Worm (Caenorhabditis elegans) whole organism, L4 larva: ENCODE data around the gene mnk-1.

Source experiments
- D1046.2 ChIP-seq: fragments of 200-800 bp; sonication (Bioruptor generic); IDR thresholded peaks from 2 replicates; pipeline ENCODE4 v1.3.6; 2022; ENCODE audit warnings: missing genetic modification characterization, missing compliant biosample characterization
- F37D6.2 ChIP-seq: sonication (generic microtip); optimal IDR thresholded peaks from 2 replicates; lab custom pipeline; 2016; ENCODE audit warnings: mild to moderate bottlenecking, missing genetic modification characterization, missing compliant biosample characterization
- F44E2.7 ChIP-seq: fragments of 200-800 bp; sonication (Bioruptor generic); IDR thresholded peaks from 2 replicates; pipeline ENCODE4 v2.1.2; 2022; ENCODE audit warnings: missing genetic modification characterization, missing compliant biosample characterization
- T20F7.1 ChIP-seq: fragments of 200-800 bp; sonication (Bioruptor generic); optimal IDR thresholded peaks from 2 replicates; lab custom pipeline; 2018; ENCODE audit warnings: mild to moderate bottlenecking, missing genetic modification characterization, missing compliant biosample characterization
- T26A8.4 ChIP-seq: fragments of 200-800 bp; sonication (Bioruptor generic); IDR thresholded peaks from 2 replicates; pipeline ENCODE4 v1.3.6; 2022; ENCODE audit warnings: missing genetic modification characterization, missing compliant biosample characterization
- Y105C5A.15 ChIP-seq: fragments of 200-800 bp; sonication (Bioruptor generic); IDR thresholded peaks from 2 replicates; pipeline ENCODE4 v1.3.6; 2022; ENCODE audit warnings: missing genetic modification characterization, missing compliant biosample characterization
- Y48G9A.11 ChIP-seq: fragments of 200-800 bp; sonication (Bioruptor generic); IDR thresholded peaks from 2 replicates; pipeline ENCODE4 v1.3.6; 2022; ENCODE audit warnings: missing genetic modification reagents, missing genetic modification characterization, missing compliant biosample characterization
- Y5F2A.4 ChIP-seq: fragments of 200-800 bp; sonication (Bioruptor generic); optimal IDR thresholded peaks from 2 replicates; lab custom pipeline; 2018; ENCODE audit warnings: mild to moderate bottlenecking, missing genetic modification characterization, missing compliant biosample characterization
- ZK337.2 ChIP-seq: fragments of 200-800 bp; sonication (Bioruptor generic); IDR thresholded peaks from 2 replicates; pipeline ENCODE4 v1.3.6; 2022; ENCODE audit warnings: missing genetic modification reagents, missing genetic modification characterization, missing compliant biosample characterization
- aly-2 ChIP-seq: sonication (generic microtip); optimal IDR thresholded peaks from 2 replicates; lab custom pipeline; 2018; ENCODE audit warnings: missing biosample characterization, missing genetic modification characterization
- ama-1 ChIP-seq: fragments of 150-350 bp; optimal IDR thresholded peaks from 2 replicates; lab custom pipeline; 2014; ENCODE audit warnings: inconsistent platforms, mixed read lengths
- arid-1 ChIP-seq: fragments of 200-800 bp; sonication (Bioruptor generic); conservative IDR thresholded peaks from 2 replicates; pipeline ENCODE4 v1.3.6; 2022; ENCODE audit warnings: missing genetic modification reagents, missing genetic modification characterization, missing compliant biosample characterization
- ceh-28 ChIP-seq: fragments of 150-350 bp; optimal IDR thresholded peaks from 2 replicates; lab custom pipeline; 2014; ENCODE audit warnings: missing biosample characterization, missing genetic modification reagents, missing genetic modification characterization
- ceh-32 ChIP-seq: sonication (generic microtip); optimal IDR thresholded peaks from 2 replicates; lab custom pipeline; 2016; ENCODE audit warnings: mild to moderate bottlenecking, missing genetic modification characterization, missing compliant biosample characterization; ENCODE audit not compliant: poor library complexity
- ceh-44 ChIP-seq: fragments of 200-800 bp; sonication (Bioruptor generic); IDR thresholded peaks from 2 replicates; pipeline ENCODE4 v1.3.6; 2022; ENCODE audit warnings: missing genetic modification reagents, missing genetic modification characterization, missing compliant biosample characterization
- ceh-62 ChIP-seq: sonication (generic microtip); optimal IDR thresholded peaks from 2 replicates; lab custom pipeline; 2017; ENCODE audit warnings: missing biosample characterization, missing genetic modification characterization
- ceh-82 ChIP-seq: sonication (generic microtip); optimal IDR thresholded peaks from 2 replicates; lab custom pipeline; 2017; ENCODE audit warnings: missing biosample characterization, missing genetic modification characterization
- ctbp-1 ChIP-seq: fragments of 200-800 bp; sonication (Bioruptor generic); IDR thresholded peaks from 2 replicates; pipeline ENCODE4 v1.3.6; 2022; ENCODE audit warnings: missing genetic modification reagents, missing genetic modification characterization, missing compliant biosample characterization
- daf-19 ChIP-seq: fragments of 200-800 bp; sonication (Bioruptor generic); conservative IDR thresholded peaks from 2 replicates; pipeline ENCODE4 v1.3.6; 2022; ENCODE audit warnings: missing genetic modification characterization, missing compliant biosample characterization
- dmd-6 ChIP-seq: fragments of 200-800 bp; sonication (Bioruptor generic); IDR thresholded peaks from 2 replicates; pipeline ENCODE4 v1.3.6; 2022; ENCODE audit warnings: missing genetic modification reagents, missing genetic modification characterization, missing compliant biosample characterization
- egl-27 ChIP-seq: sonication (generic microtip); optimal IDR thresholded peaks from 3 replicates; lab custom pipeline; 2017; ENCODE audit warnings: missing biosample characterization, missing genetic modification reagents, missing genetic modification characterization
- egl-43 ChIP-seq: fragments of 200-800 bp; sonication (Bioruptor generic); IDR thresholded peaks from 2 replicates; pipeline ENCODE4 v1.3.6; 2022; ENCODE audit warnings: missing genetic modification reagents, missing genetic modification characterization, missing compliant biosample characterization
- fkh-10 ChIP-seq: fragments of 150-350 bp; optimal IDR thresholded peaks from 2 replicates; lab custom pipeline; 2014; ENCODE audit warnings: missing biosample characterization, missing genetic modification reagents, missing genetic modification characterization
- hif-1 ChIP-seq, 2 experiments: sonication (generic microtip); optimal IDR thresholded peaks; 2 replicates each; lab custom pipeline; 2016 to 2017; ENCODE audit warnings: missing compliant biosample characterization in 2 of 2, missing genetic modification characterization in 2 of 2, missing genetic modification reagents in 2 of 2, missing genotype in 2 of 2, mild to moderate bottlenecking in 1 of 2
- lim-7 ChIP-seq: fragments of 200-800 bp; sonication (Bioruptor generic); IDR thresholded peaks from 2 replicates; pipeline ENCODE4 v1.3.6; 2022; ENCODE audit warnings: missing genetic modification characterization, missing compliant biosample characterization
- lin-1 ChIP-seq: fragments of 200-800 bp; sonication (Bioruptor generic); IDR thresholded peaks from 2 replicates; pipeline ENCODE4 v1.3.6; 2022; ENCODE audit warnings: missing genetic modification reagents, missing genetic modification characterization, missing compliant biosample characterization
- lin-13 ChIP-seq: fragments of 150-350 bp; optimal IDR thresholded peaks from 2 replicates; lab custom pipeline; 2014; ENCODE audit warnings: missing biosample characterization, missing genetic modification reagents, missing genetic modification characterization
- lin-38 ChIP-seq: fragments of 200-800 bp; sonication (Bioruptor generic); IDR thresholded peaks from 2 replicates; pipeline ENCODE4 v1.3.6; 2022; ENCODE audit warnings: missing genetic modification reagents, missing genetic modification characterization, missing compliant biosample characterization
- lir-3 ChIP-seq: sonication (generic microtip); optimal IDR thresholded peaks from 2 replicates; lab custom pipeline; 2016; ENCODE audit warnings: mild to moderate bottlenecking, missing genetic modification characterization, missing compliant biosample characterization
- lsy-2 ChIP-seq, 2 experiments: fragments of 150-350 bp in 1 of 2; sonication (generic microtip) in 1 of 2; optimal IDR thresholded peaks; 2 replicates each; lab custom pipeline; 2014 to 2017; ENCODE audit warnings: missing biosample characterization in 2 of 2, missing genetic modification characterization in 2 of 2
- madf-5 ChIP-seq, 2 experiments: fragments of 200-800 bp; sonication (Bioruptor generic); IDR thresholded peaks; 2 replicates each; pipeline ENCODE4 v1.3.6; 2022; ENCODE audit warnings: missing compliant biosample characterization in 2 of 2, missing genetic modification characterization in 2 of 2
- mdl-1 ChIP-seq, 2 experiments: fragments of 150-350 bp in 1 of 2; sonication (generic microtip) in 1 of 2; optimal IDR thresholded peaks; 2 replicates each; lab custom pipeline; 2014 to 2017; ENCODE audit warnings: missing biosample characterization in 2 of 2, missing genetic modification characterization in 2 of 2
- mep-1 ChIP-seq: fragments of 150-350 bp; sonication (generic microtip); optimal IDR thresholded peaks from 3 replicates; lab custom pipeline; 2014; ENCODE audit warnings: missing biosample characterization, missing genetic modification characterization
- mes-2 ChIP-seq: sonication (generic microtip); optimal IDR thresholded peaks from 2 replicates; lab custom pipeline; 2016; ENCODE audit warnings: missing genotype, mild to moderate bottlenecking, missing genetic modification characterization, missing compliant biosample characterization; ENCODE audit not compliant: poor library complexity, severe bottlenecking
- nhr-102 ChIP-seq: sonication (generic microtip); optimal IDR thresholded peaks from 2 replicates; lab custom pipeline; 2016; ENCODE audit warnings: mild to moderate bottlenecking, missing genetic modification characterization, moderate library complexity, missing compliant biosample characterization
- nhr-6 ChIP-seq: fragments of 150-350 bp; optimal IDR thresholded peaks from 2 replicates; lab custom pipeline; 2014; ENCODE audit warnings: missing biosample characterization, missing genetic modification characterization
- nhr-77 ChIP-seq: fragments of 150-350 bp; optimal IDR thresholded peaks from 2 replicates; lab custom pipeline; 2014; ENCODE audit warnings: missing biosample characterization, missing genetic modification characterization
- rbr-2 ChIP-seq: sonication (generic microtip); optimal IDR thresholded peaks from 2 replicates; lab custom pipeline; 2016; ENCODE audit warnings: missing genotype, missing genetic modification characterization, missing compliant biosample characterization
- skn-1 ChIP-seq: fragments of 150-350 bp; optimal IDR thresholded peaks from 2 replicates; lab custom pipeline; 2014; ENCODE audit warnings: missing biosample characterization, missing genetic modification characterization
- snpc-1.2 ChIP-seq: fragments of 200-800 bp; sonication (Bioruptor generic); IDR thresholded peaks from 2 replicates; pipeline ENCODE4 v1.3.6; 2022; ENCODE audit warnings: missing genetic modification reagents, missing genetic modification characterization, missing compliant biosample characterization
- spr-1 ChIP-seq: sonication (generic microtip); optimal IDR thresholded peaks from 2 replicates; lab custom pipeline; 2016; ENCODE audit warnings: mild to moderate bottlenecking, missing genetic modification characterization, missing compliant biosample characterization
- spr-3 ChIP-seq: fragments of 200-800 bp; sonication (Bioruptor generic); optimal IDR thresholded peaks from 2 replicates; lab custom pipeline; 2018; ENCODE audit warnings: mild to moderate bottlenecking, missing genetic modification characterization, missing compliant biosample characterization
- tag-97 ChIP-seq: fragments of 200-800 bp; sonication (Bioruptor generic); IDR thresholded peaks from 2 replicates; pipeline ENCODE4 v1.3.6; 2022; ENCODE audit warnings: missing genetic modification characterization, missing compliant biosample characterization
- tra-1 ChIP-seq: fragments of 200-800 bp; sonication (Bioruptor generic); IDR thresholded peaks from 2 replicates; pipeline ENCODE4 v1.3.6; 2022; ENCODE audit warnings: missing genetic modification reagents, missing genetic modification characterization, missing compliant biosample characterization
- zag-1 ChIP-seq: fragments of 150-350 bp; optimal IDR thresholded peaks from 2 replicates; lab custom pipeline; 2014; ENCODE audit warnings: missing biosample characterization, missing genetic modification characterization
- zfp-2 ChIP-seq: sonication (generic microtip); optimal IDR thresholded peaks from 2 replicates; lab custom pipeline; 2016; ENCODE audit warnings: mild to moderate bottlenecking, missing genetic modification characterization, missing compliant biosample characterization
- zip-2 ChIP-seq: fragments of 150-350 bp; optimal IDR thresholded peaks from 2 replicates; lab custom pipeline; 2014; ENCODE audit warnings: missing biosample characterization, missing genetic modification characterization
- ztf-11 ChIP-seq: fragments of 150-350 bp; optimal IDR thresholded peaks from 2 replicates; lab custom pipeline; 2014; ENCODE audit warnings: missing biosample characterization, missing genetic modification characterization

Gene mnk-1

ce11 chrII:10541923-10542486 lies 12.8 kb downstream of the mnk-1 start, which contains the start of gene pro-1 (continued):
- TF ChIP-seq tra-1 (GFP tag; lab: Robert Waterston, UW) (peak; percentile 65), lin-1 (GFP tag; lab: Robert Waterston, UW) (peak; percentile 72), ceh-82 (tag; lab: Kevin White, UChicago) (no peak), F44E2.7 (no peak), ceh-32 (tag; lab: Kevin White, UChicago) (no peak), nhr-6 (tag; lab: Kevin White, UChicago) (peak; percentile 76), aly-2 (tag; lab: Kevin White, UChicago) (no peak), lir-3 (no peak), hif-1 (tag; optimal IDR thresholded peaks at IDR 0.05; lab: Kevin White, UChicago) (peak in 1 of 2 experiments; percentile 84), ctbp-1 (GFP tag; lab: Robert Waterston, UW) (peak; percentile 96), ZK337.2 (peak; percentile 68; the same call in 1 of the 2 replicates), ceh-28 (tag; lab: Kevin White, UChicago) (peak; percentile 52), egl-43 (peak; percentile 92), F37D6.2 (tag; lab: Kevin White, UChicago) (peak; percentile 66), fkh-10 (GFP tag; lab: Kevin White, UChicago) (no peak), tag-97 (peak; percentile 72; the same call in 1 of the 2 replicates), ztf-11 (no peak), zag-1 (tag; lab: Kevin White, UChicago) (no peak), spr-3 (peak; percentile 48), arid-1 (GFP tag; lab: Robert Waterston, UW) (peak; percentile 92), Y5F2A.4 (no peak), madf-5 (GFP tag; IDR thresholded peaks at IDR 0.05; lab: Robert Waterston, UW) (peak; percentile 45 to 73), skn-1 (tag; lab: Kevin White, UChicago) (no peak), D1046.2 (GFP tag; lab: Robert Waterston, UW) (peak; percentile 89; the same call in 1 of the 2 replicates), T20F7.1 (GFP tag; lab: Kevin White, UChicago) (peak; percentile 83), snpc-1.2 (GFP tag; lab: Robert Waterston, UW) (peak; percentile 85), ceh-44 (GFP tag; lab: Robert Waterston, UW) (no peak), Y48G9A.11 (peak; percentile 56; the same call in 1 of the 2 replicates), zip-2 (peak; percentile 61)

- TF ChIP-seq lin-38 (GFP tag; lab: Robert Waterston, UW) (peak; percentile 31; the same call in 1 of the 2 replicates), mdl-1 (tag; optimal IDR thresholded peaks at IDR 0.05; lab: Kevin White, UChicago) (no peak), zfp-2 (no peak), daf-19 (no peak), ctbp-1 (GFP tag; lab: Robert Waterston, UW) (no peak)
These were observed 15.6 kb downstream of the mnk-1 start, which contains the start of gene R166.3 for ce11 chrII:10539232-10539631. Gene R166.3 (minus strand): TSS chrII:10539332.

- TF ChIP-seq nhr-6 (tag; lab: Kevin White, UChicago) (peak; percentile 30), rbr-2 (tag; lab: Kevin White, UChicago) (peak; percentile 30), lim-7 (no peak), egl-27 (tag; lab: Kevin White, UChicago) (no peak), daf-19 (no peak), mes-2 (tag; lab: Kevin White, UChicago) (peak; percentile 97), nhr-102 (tag; lab: Kevin White, UChicago) (peak; percentile 14), mep-1 (tag; lab: Kevin White, UChicago) (peak; percentile 42), ceh-44 (GFP tag; lab: Robert Waterston, UW) (0 out of 2 replicates have a peak, but pooled peaks have one; percentile 28), zfp-2 (no peak), lin-13 (GFP tag; lab: Kevin White, UChicago) (no peak), ZK337.2 (peak; percentile 85), hif-1 (tag; optimal IDR thresholded peaks at IDR 0.05; lab: Kevin White, UChicago) (peak in 1 of 2 experiments; percentile 78), dmd-6 (GFP tag; lab: Robert Waterston, UW) (peak; percentile 48), spr-1 (tag; lab: Kevin White, UChicago) (peak; percentile 4), nhr-77 (no peak), T26A8.4 (GFP tag; lab: Robert Waterston, UW) (no peak), ceh-62 (tag; lab: Kevin White, UChicago) (no peak), madf-5 (GFP tag; IDR thresholded peaks at IDR 0.05; lab: Robert Waterston, UW) (0 out of 4 replicates have a peak, but pooled peaks of 1 of the 2 experiments have one; percentile 36), lsy-2 (tag; optimal IDR thresholded peaks at IDR 0.05; lab: Kevin White, UChicago) (peak in 1 of 2 experiments; percentile 75), Y105C5A.15 (GFP tag; lab: Robert Waterston, UW) (no peak), Y48G9A.11 (peak; percentile 68; the same call in 1 of the 2 replicates), ama-1 (lab: Kevin White, UChicago) (no peak)
These were observed 16.9 kb downstream of the mnk-1 start for ce11 chrII:10537988-10538387.
